Worm (Caenorhabditis elegans): ENCODE measurements around the gene rpt-6.
A peak's percentile ranks its signal among the peaks of the same experiment; 100 is the strongest.
"Not testable (repeated sequence)": the region's sequence is repeated elsewhere in the genome, so short reads cannot be mapped to it uniquely, and the experiment has no call there.

rpt-6 gene

ce11 chrIII:12386597-12386996 lies 16.3 kb downstream of the rpt-6 start, which contains the start of gene Y49E10.30:
Y49E10.30 (plus strand) TSS chrIII:12386897.
- TF ChIP-seq hlh-30 (tag; optimal IDR thresholded peaks at IDR 0.05; ENCODE audit: insufficient read depth); pax-1 (tag; optimal IDR thresholded peaks at IDR 0.05); syd-9 (tag; optimal IDR thresholded peaks at IDR 0.05): not testable (repeated sequence)

- TF ChIP-seq hlh-15 (tag; optimal IDR thresholded peaks at IDR 0.05): no peak
- no peak for TF ChIP-seq rnt-1 (tag; optimal IDR thresholded peaks at IDR 0.05)
- no peak for TF ChIP-seq ceh-9 (tag; optimal IDR thresholded peaks at IDR 0.05)
- no peak for TF ChIP-seq sox-4 (tag; optimal IDR thresholded peaks at IDR 0.05)
- no peak for TF ChIP-seq T23F11.4 (GFP tag; optimal IDR thresholded peaks at IDR 0.05)
- TF ChIP-seq K02D7.2 (tag; optimal IDR thresholded peaks at IDR 0.05): no peak
- TF ChIP-seq lin-11 (tag; optimal IDR thresholded peaks at IDR 0.05): no peak
- TF ChIP-seq ceh-2 (tag; optimal IDR thresholded peaks at IDR 0.05): no peak
- TF ChIP-seq unc-42 (tag; optimal IDR thresholded peaks at IDR 0.05): no peak
- TF ChIP-seq fkh-10 (GFP tag; optimal IDR thresholded peaks at IDR 0.05): no peak
- no peak for TF ChIP-seq ref-2 (tag; optimal IDR thresholded peaks at IDR 0.05)
- TF ChIP-seq hlh-30 (tag; optimal IDR thresholded peaks at IDR 0.05; ENCODE audit: insufficient read depth): no peak
- no peak for TF ChIP-seq ceh-6 (GFP tag; optimal IDR thresholded peaks at IDR 0.05)
- TF ChIP-seq K09A11.1 (tag; optimal IDR thresholded peaks at IDR 0.05; ENCODE audit: insufficient read depth): no peak
These were observed 17.9 kb downstream of the rpt-6 start for ce11 chrIII:12388106-12388505.

- TF ChIP-seq ceh-48 (tag; optimal IDR thresholded peaks at IDR 0.05) (peak; percentile 44), pqm-1 (tag; optimal IDR thresholded peaks at IDR 0.05) (no peak)
These were observed 24.8 kb downstream of the rpt-6 start, which contains the start of gene Y49E10.10 for ce11 chrIII:12395085-12395484. Y49E10.10 (plus strand) TSS chrIII:12395465.

ce11 chrIII:12398468-12398867 lies 28.2 kb downstream of the rpt-6 start:
- TF ChIP-seq lin-11 (tag; optimal IDR thresholded peaks at IDR 0.05): no peak
- no peak for TF ChIP-seq ceh-30 (tag; optimal IDR thresholded peaks at IDR 0.05)
- TF ChIP-seq ceh-19 (GFP tag; optimal IDR thresholded peaks at IDR 0.05): no peak

- TF ChIP-seq gmeb-2 (tag; optimal IDR thresholded peaks at IDR 0.05): peak; percentile 53
- no peak for TF ChIP-seq pax-1 (tag; optimal IDR thresholded peaks at IDR 0.05)
- TF ChIP-seq syd-9 (tag; optimal IDR thresholded peaks at IDR 0.05): peak; percentile 32
- no peak for TF ChIP-seq ceh-31 (tag; optimal IDR thresholded peaks at IDR 0.05)
- TF ChIP-seq ref-2 (tag; optimal IDR thresholded peaks at IDR 0.05): peak; percentile 63
- TF ChIP-seq pag-3 (tag; optimal IDR thresholded peaks at IDR 0.05; ENCODE audit: borderline replicate concordance): no peak
- peak; percentile 4 for TF ChIP-seq zip-5 (tag; optimal IDR thresholded peaks at IDR 0.05)
- TF ChIP-seq elt-2 (tag; optimal IDR thresholded peaks at IDR 0.05): peak; percentile 48
- TF ChIP-seq nhr-232 (tag; optimal IDR thresholded peaks at IDR 0.05): peak; percentile 23
- no peak for TF ChIP-seq eyg-1 (tag; optimal IDR thresholded peaks at IDR 0.05)
- TF ChIP-seq ztf-16 (tag; optimal IDR thresholded peaks at IDR 0.05): peak; percentile 47
- TF ChIP-seq ceh-22 (tag; optimal IDR thresholded peaks at IDR 0.05): no peak
- peak; percentile 3 for TF ChIP-seq T23F11.4 (GFP tag; optimal IDR thresholded peaks at IDR 0.05)
- peak; percentile 68 for TF ChIP-seq che-1 (tag; optimal IDR thresholded peaks at IDR 0.05)
- no peak for TF ChIP-seq madf-2 (tag; optimal IDR thresholded peaks at IDR 0.05)
- no peak for TF ChIP-seq pros-1 (tag; optimal IDR thresholded peaks at IDR 0.05)
- TF ChIP-seq sdc-2 (tag; optimal IDR thresholded peaks at IDR 0.05): no peak
- no peak for TF ChIP-seq dmd-4 (tag; optimal IDR thresholded peaks at IDR 0.05; ENCODE audit: borderline replicate concordance)
- TF ChIP-seq ceh-9 (tag; optimal IDR thresholded peaks at IDR 0.05): no peak
- peak; percentile 20 for TF ChIP-seq fkh-6 (tag; optimal IDR thresholded peaks at IDR 0.05)
- TF ChIP-seq ceh-24 (tag; optimal IDR thresholded peaks at IDR 0.05): no peak
- TF ChIP-seq K02D7.2 (tag; optimal IDR thresholded peaks at IDR 0.05): no peak
- peak; percentile 33 for TF ChIP-seq Y22D7AL.16 (tag; optimal IDR thresholded peaks at IDR 0.05)
- TF ChIP-seq C38D4.7 (GFP tag; optimal IDR thresholded peaks at IDR 0.05): peak; percentile 67
- TF ChIP-seq fax-1 (tag; optimal IDR thresholded peaks at IDR 0.05): no peak
- TF ChIP-seq mec-3 (tag; optimal IDR thresholded peaks at IDR 0.05; ENCODE audit: borderline replicate concordance): no peak
- TF ChIP-seq ceh-30 (tag; optimal IDR thresholded peaks at IDR 0.05): no peak
- no peak for TF ChIP-seq F13H6.1 (tag; optimal IDR thresholded peaks at IDR 0.05)
- TF ChIP-seq nhr-11 (tag; optimal IDR thresholded peaks at IDR 0.05): no peak
- no peak for TF ChIP-seq dve-1 (tag; optimal IDR thresholded peaks at IDR 0.05)
- TF ChIP-seq npax-4 (tag; optimal IDR thresholded peaks at IDR 0.05): peak; percentile 36
- no peak for TF ChIP-seq tbx-7 (tag; optimal IDR thresholded peaks at IDR 0.05)
- TF ChIP-seq pqm-1 (tag; optimal IDR thresholded peaks at IDR 0.05): no peak
These were observed 29.5 kb downstream of the rpt-6 start for ce11 chrIII:12399709-12400108.
